Fruit fly (Drosophila melanogaster) whole organism, embryonic: Measurements from ENCODE around the gene Cpsf5.

ENCODE experiments used
- Atf-2 ChIP-seq: fragments of 200-800 bp; sonication (Bioruptor generic); optimal IDR thresholded peaks from 2 replicates; lab custom pipeline; 2016; ENCODE audit warnings: missing biosample characterization, missing genetic modification characterization
- Blimp-1 ChIP-seq: fragments of 200-800 bp; sonication (Bioruptor generic); optimal IDR thresholded peaks from 3 replicates; lab custom pipeline; 2018; ENCODE audit warnings: missing biosample characterization, missing genetic modification characterization, mild to moderate bottlenecking, moderate library complexity, missing genetic modification reagents
- CG11560 ChIP-seq: fragments of 200-800 bp; sonication (Bioruptor generic); IDR thresholded peaks from 3 replicates; pipeline ENCODE4 v1.3.6; 2022; ENCODE audit warnings: missing biosample characterization, missing genetic modification characterization
- CG11695 ChIP-seq: fragments of 200-800 bp; sonication (Bioruptor generic); IDR thresholded peaks from 3 replicates; pipeline ENCODE4 v1.3.6; 2022; ENCODE audit warnings: missing biosample characterization, missing genetic modification characterization
- CG12155 ChIP-seq: fragments of 200-800 bp; sonication (Bioruptor generic); optimal IDR thresholded peaks from 3 replicates; lab custom pipeline; 2016; ENCODE audit warnings: missing biosample characterization, missing genetic modification characterization
- CG12299 ChIP-seq: fragments of 200-800 bp; sonication (Bioruptor generic); optimal IDR thresholded peaks from 2 replicates; lab custom pipeline; 2018; ENCODE audit warnings: missing biosample characterization, mild to moderate bottlenecking, missing genetic modification characterization
- CG12391 ChIP-seq: fragments of 200-800 bp; sonication (Bioruptor generic); optimal IDR thresholded peaks from 3 replicates; lab custom pipeline; 2018; ENCODE audit warnings: missing biosample characterization, mild to moderate bottlenecking, missing genetic modification characterization, moderate library complexity
- CG15479 ChIP-seq: fragments of 200-800 bp; sonication (Bioruptor generic); optimal IDR thresholded peaks from 3 replicates; lab custom pipeline; 2019; ENCODE audit warnings: missing biosample characterization, mild to moderate bottlenecking, missing genetic modification characterization, moderate library complexity
- CG1602 ChIP-seq: fragments of 200-800 bp; sonication (Bioruptor generic); optimal IDR thresholded peaks from 3 replicates; lab custom pipeline; 2016; ENCODE audit warnings: missing biosample characterization, missing genetic modification characterization
- CG18262 ChIP-seq: fragments of 200-800 bp; optimal IDR thresholded peaks from 3 replicates; lab custom pipeline; 2019; ENCODE audit warnings: missing biosample characterization, mild to moderate bottlenecking, missing genetic modification characterization, moderate library complexity
- CG2129 ChIP-seq: fragments of 200-800 bp; sonication (Bioruptor generic); IDR thresholded peaks from 2 replicates; pipeline ENCODE4 v1.3.6; 2022; ENCODE audit warnings: missing biosample characterization, missing genetic modification characterization; ENCODE audit not compliant: partially characterized antibody
- CG2712 ChIP-seq: fragments of 200-800 bp; optimal IDR thresholded peaks from 3 replicates; lab custom pipeline; 2019; ENCODE audit warnings: missing biosample characterization, mild to moderate bottlenecking, missing genetic modification characterization, moderate library complexity
- CG2889 ChIP-seq: fragments of 200-800 bp; sonication (Bioruptor generic); IDR thresholded peaks from 3 replicates; pipeline ENCODE4 v1.3.6; 2022; ENCODE audit warnings: missing biosample characterization, missing genetic modification characterization
- CG3065 ChIP-seq: fragments of 200-800 bp; sonication (Bioruptor generic); optimal IDR thresholded peaks from 2 replicates; lab custom pipeline; 2016; ENCODE audit warnings: missing biosample characterization, missing genetic modification characterization
- CG31388 ChIP-seq: fragments of 200-800 bp; sonication (Bioruptor generic); optimal IDR thresholded peaks from 2 replicates; lab custom pipeline; 2016; ENCODE audit warnings: missing biosample characterization, missing genetic modification characterization
- CG3163 ChIP-seq: fragments of 200-800 bp; sonication (Bioruptor generic); optimal IDR thresholded peaks from 3 replicates; lab custom pipeline; 2016; ENCODE audit warnings: missing biosample characterization, missing genetic modification characterization
- CG3838 ChIP-seq: fragments of 200-800 bp; sonication (Bioruptor generic); optimal IDR thresholded peaks from 3 replicates; lab custom pipeline; 2016; ENCODE audit warnings: missing biosample characterization, missing genetic modification characterization
- CG6813 ChIP-seq: fragments of 200-800 bp; sonication (Bioruptor generic); optimal IDR thresholded peaks from 2 replicates; lab custom pipeline; 2017; ENCODE audit warnings: missing biosample characterization, missing genetic modification characterization, mild to moderate bottlenecking, moderate library complexity, missing genetic modification reagents
- CG7928 ChIP-seq: fragments of 200-800 bp; sonication (Bioruptor generic); optimal IDR thresholded peaks from 2 replicates; lab custom pipeline; 2017; ENCODE audit warnings: missing biosample characterization, mild to moderate bottlenecking, missing genetic modification characterization
- CG8281 ChIP-seq: fragments of 200-800 bp; sonication (Bioruptor generic); optimal IDR thresholded peaks from 2 replicates; lab custom pipeline; 2018; ENCODE audit warnings: missing biosample characterization, mild to moderate bottlenecking, missing genetic modification characterization, moderate library complexity
- CG8359 ChIP-seq: fragments of 200-800 bp; sonication (Bioruptor generic); optimal IDR thresholded peaks from 2 replicates; lab custom pipeline; 2017; ENCODE audit warnings: missing biosample characterization, mild to moderate bottlenecking, missing genetic modification characterization, borderline replicate concordance
- CG9932 ChIP-seq: fragments of 200-800 bp; sonication (Bioruptor generic); IDR thresholded peaks from 2 replicates; pipeline ENCODE4 v1.3.6; 2022; ENCODE audit warnings: missing biosample characterization, missing genetic modification characterization
- Hand ChIP-seq: fragments of 200-800 bp; sonication (Bioruptor generic); optimal IDR thresholded peaks from 2 replicates; lab custom pipeline; 2017; ENCODE audit warnings: mild to moderate bottlenecking, missing biosample characterization, missing genetic modification reagents, missing genetic modification characterization
- HmgD ChIP-seq: fragments of 200-800 bp; sonication (Bioruptor generic); optimal IDR thresholded peaks from 3 replicates; lab custom pipeline; 2016; ENCODE audit warnings: missing biosample characterization, missing genetic modification characterization
- Hr3 ChIP-seq: fragments of 200-800 bp; sonication (Bioruptor generic); optimal IDR thresholded peaks from 3 replicates; lab custom pipeline; 2016; ENCODE audit warnings: missing biosample characterization, missing genetic modification characterization
- Jarid2 ChIP-seq: fragments of 200-800 bp; sonication (Bioruptor generic); optimal IDR thresholded peaks from 3 replicates; lab custom pipeline; 2017; ENCODE audit warnings: mild to moderate bottlenecking, missing biosample characterization, missing genetic modification reagents, missing genetic modification characterization
- Lim3 ChIP-seq: fragments of 200-800 bp; sonication (Bioruptor generic); IDR thresholded peaks from 2 replicates; pipeline ENCODE4 v1.3.6; 2022; ENCODE audit warnings: missing biosample characterization, missing genetic modification characterization
- MTF-1 ChIP-seq: fragments of 200-800 bp; sonication (Bioruptor generic); optimal IDR thresholded peaks from 2 replicates; lab custom pipeline; 2018; ENCODE audit warnings: missing biosample characterization, mild to moderate bottlenecking, missing genetic modification characterization, borderline replicate concordance
- Nf-YA ChIP-seq: fragments of 200-800 bp; sonication (Bioruptor generic); IDR thresholded peaks from 2 replicates; pipeline ENCODE4 v1.3.6; 2022; ENCODE audit warnings: missing biosample characterization, missing genetic modification characterization
- Opbp ChIP-seq: fragments of 200-800 bp; sonication (Bioruptor generic); IDR thresholded peaks from 3 replicates; pipeline ENCODE4 v1.3.6; 2022; ENCODE audit warnings: missing biosample characterization, missing genetic modification characterization; ENCODE audit not compliant: partially characterized antibody
- PHDP ChIP-seq: fragments of 200-800 bp; sonication (Bioruptor generic); optimal IDR thresholded peaks from 3 replicates; lab custom pipeline; 2018; ENCODE audit warnings: missing biosample characterization, mild to moderate bottlenecking, missing genetic modification characterization, moderate library complexity
- Rx ChIP-seq: fragments of 200-800 bp; sonication (Bioruptor generic); IDR thresholded peaks from 2 replicates; pipeline ENCODE4 v1.3.6; 2022; ENCODE audit warnings: missing biosample characterization, missing genetic modification characterization
- bbx ChIP-seq: fragments of 200-800 bp; sonication (Bioruptor generic); IDR thresholded peaks from 2 replicates; pipeline ENCODE4 v1.3.6; 2022; ENCODE audit warnings: missing biosample characterization, missing genetic modification characterization; ENCODE audit not compliant: partially characterized antibody
- dan ChIP-seq: fragments of 200-800 bp; sonication (Bioruptor generic); IDR thresholded peaks from 2 replicates; pipeline ENCODE4 v1.3.6; 2022; ENCODE audit warnings: missing biosample characterization, missing genetic modification characterization
- gcm ChIP-seq: fragments of 200-800 bp; sonication (Bioruptor generic); optimal IDR thresholded peaks from 2 replicates; lab custom pipeline; 2019; ENCODE audit warnings: missing biosample characterization, mild to moderate bottlenecking, missing genetic modification characterization, moderate library complexity
- gcm2 ChIP-seq: fragments of 200-800 bp; sonication (Bioruptor generic); optimal IDR thresholded peaks from 2 replicates; lab custom pipeline; 2016; ENCODE audit warnings: missing biosample characterization, missing genetic modification characterization
- jigr1 ChIP-seq: fragments of 200-800 bp; sonication (Bioruptor generic); IDR thresholded peaks from 3 replicates; pipeline ENCODE4 v1.3.6; 2022; ENCODE audit warnings: missing biosample characterization, missing genetic modification characterization
- kah ChIP-seq: fragments of 200-800 bp; sonication (Bioruptor generic); optimal IDR thresholded peaks from 2 replicates; lab custom pipeline; 2018; ENCODE audit warnings: missing biosample characterization, mild to moderate bottlenecking, missing genetic modification characterization
- pnt ChIP-seq: fragments of 200-800 bp; sonication (Bioruptor generic); optimal IDR thresholded peaks from 3 replicates; lab custom pipeline; 2016; ENCODE audit warnings: missing biosample characterization, missing genetic modification characterization
- prd ChIP-seq, 3 experiments: fragments of >200 bp in 2 of 3; fragments of 200-800 bp in 1 of 3; sonication (Bioruptor generic) in 1 of 3; optimal IDR thresholded peaks in 2 of 3; IDR thresholded peaks in 1 of 3; 2 replicates in 2 of 3; 3 replicates in 1 of 3; pipeline versions ENCODE4 v1.3.6 to Lab custom; 2017 to 2022; ENCODE audit warnings: missing biosample characterization in 1 of 3, missing genetic modification characterization in 1 of 3
- row ChIP-seq: fragments of 200-800 bp; sonication (Bioruptor generic); IDR thresholded peaks from 3 replicates; pipeline ENCODE4 v1.3.6; 2022; ENCODE audit warnings: missing biosample characterization, missing genetic modification characterization
- scrt ChIP-seq: fragments of 200-800 bp; sonication (Bioruptor generic); optimal IDR thresholded peaks from 2 replicates; lab custom pipeline; 2018; ENCODE audit warnings: missing biosample characterization, mild to moderate bottlenecking, missing genetic modification characterization, moderate library complexity
- so ChIP-seq: fragments of 200-800 bp; sonication (Bioruptor generic); IDR thresholded peaks from 3 replicates; pipeline ENCODE4 v1.3.6; 2022; ENCODE audit warnings: missing biosample characterization, missing genetic modification characterization
- toy ChIP-seq: fragments of 200-800 bp; sonication (Bioruptor generic); IDR thresholded peaks from 2 replicates; pipeline ENCODE4 v1.3.6; 2022; ENCODE audit warnings: missing biosample characterization, missing genetic modification characterization
- trem ChIP-seq: fragments of 200-800 bp; optimal IDR thresholded peaks from 3 replicates; lab custom pipeline; 2019; ENCODE audit warnings: missing biosample characterization, mild to moderate bottlenecking, missing genetic modification characterization, moderate library complexity
- trh ChIP-seq: fragments of 200-800 bp; sonication (Bioruptor generic); optimal IDR thresholded peaks from 2 replicates; lab custom pipeline; 2016; ENCODE audit warnings: missing biosample characterization, missing genetic modification characterization
- unc-4 ChIP-seq: fragments of 200-800 bp; sonication (Bioruptor generic); IDR thresholded peaks from 2 replicates; pipeline ENCODE4 v1.3.6; 2022; ENCODE audit warnings: missing biosample characterization, missing genetic modification characterization; ENCODE audit not compliant: partially characterized antibody
- wdn ChIP-seq: fragments of 200-800 bp; sonication (Bioruptor generic); IDR thresholded peaks from 2 replicates; pipeline ENCODE4 v1.3.6; 2022; ENCODE audit warnings: missing biosample characterization, missing genetic modification characterization
- z ChIP-seq: fragments of 200-800 bp; sonication (Bioruptor generic); IDR thresholded peaks from 3 replicates; pipeline ENCODE4 v1.3.6; 2022; ENCODE audit warnings: missing biosample characterization, missing genetic modification characterization
- zen ChIP-seq: fragments of 200-800 bp; sonication (Bioruptor generic); optimal IDR thresholded peaks from 3 replicates; lab custom pipeline; 2018; ENCODE audit warnings: missing biosample characterization, mild to moderate bottlenecking, missing genetic modification characterization, moderate library complexity

Gene Cpsf5

dm6 chr3L:9370907-9371365 lies 39.9 kb upstream of the Cpsf5 start, which contains the start of gene Fdx1 (continued):
- TF ChIP-seq kah (GFP tag; lab: Kevin White, UChicago) (no peak), pnt (GFP tag; lab: Kevin White, UChicago) (no peak), trem (tag; lab: Kevin White, UChicago) (peak; percentile 34), CG8359 (GFP tag; lab: Kevin White, UChicago) (no peak), CG3065 (GFP tag; lab: Kevin White, UChicago) (no peak), trh (GFP tag; lab: Kevin White, UChicago) (no peak), gcm (GFP tag; lab: Kevin White, UChicago) (peak; percentile 22), Jarid2 (GFP tag; lab: Kevin White, UChicago) (no peak), CG2889 (no peak), Hr3 (GFP tag; lab: Kevin White, UChicago) (peak; percentile 35), gcm2 (no peak), CG12391 (tag; lab: Kevin White, UChicago) (peak; percentile 65), row (GFP tag; lab: Robert Waterston, UW) (peak; percentile 84), prd (optimal IDR thresholded peaks at IDR 0.05; lab: Kevin White, UChicago) (no peak), prd (GFP tag; IDR thresholded peaks at IDR 0.05; lab: Robert Waterston, UW) (0 out of 3 replicates have a peak, but pooled peaks have one; percentile 33), Blimp-1 (GFP tag; lab: Kevin White, UChicago) (no peak), CG3163 (GFP tag; lab: Kevin White, UChicago) (no peak), CG2712 (tag; lab: Kevin White, UChicago) (peak; percentile 45), Rx (GFP tag; lab: Robert Waterston, UW) (no peak), MTF-1 (GFP tag; lab: Kevin White, UChicago) (no peak), unc-4 (GFP tag; lab: Robert Waterston, UW) (peak; percentile 70), Opbp (GFP tag; lab: Robert Waterston, UW) (no peak; the same call in 2 of the 3 replicates), scrt (GFP tag; lab: Kevin White, UChicago) (no peak), CG11560 (tag; lab: Robert Waterston, UW) (no peak), PHDP (tag; lab: Kevin White, UChicago) (peak; percentile 31), HmgD (GFP tag; lab: Kevin White, UChicago) (no peak), CG6813 (no peak), Hand (no peak), so (GFP tag; lab: Robert Waterston, UW) (0 out of 3 replicates have a peak, but pooled peaks have one; percentile 27), CG11695 (GFP tag; lab: Robert Waterston, UW) (0 out of 3 replicates have a peak, but pooled peaks have one; percentile 22), CG2129 (GFP tag; lab: Robert Waterston, UW) (no peak), dan (GFP tag; lab: Robert Waterston, UW) (no peak), CG8281 (tag; lab: Kevin White, UChicago) (no peak), CG18262 (tag; lab: Kevin White, UChicago) (peak; percentile 43), wdn (GFP tag; lab: Robert Waterston, UW) (no peak), CG7928 (GFP tag; lab: Kevin White, UChicago) (no peak), Nf-YA (no peak), CG9932 (GFP tag; lab: Robert Waterston, UW) (peak; percentile 71), toy (GFP tag; lab: Robert Waterston, UW) (no peak), CG12155 (GFP tag; lab: Kevin White, UChicago) (peak; percentile 33), CG31388 (GFP tag; lab: Kevin White, UChicago) (no peak), CG3838 (no peak), bbx (peak; percentile 48; the same call in 1 of the 2 replicates), CG12299 (tag; lab: Kevin White, UChicago) (peak; percentile 7), z (GFP tag; lab: Robert Waterston, UW) (no peak), CG15479 (GFP tag; lab: Kevin White, UChicago) (no peak), Atf-2 (GFP tag; lab: Kevin White, UChicago) (no peak), CG1602 (GFP tag; lab: Kevin White, UChicago) (no peak), Lim3 (no peak), zen (no peak), jigr1 (GFP tag; lab: Robert Waterston, UW) (no peak)
